Worm (Caenorhabditis elegans): Measurements from ENCODE around the gene C16C8.19.
"Not testable (repeated sequence)": the region's sequence is repeated elsewhere in the genome, so short reads cannot be mapped to it uniquely, and the experiment has no call there.

C16C8.19 gene

ce11 chrII:3459199-3459598 lies 912 bp downstream of the C16C8.19 start:
- no peak for TF ChIP-seq ztf-11 (tag; optimal IDR thresholded peaks at IDR 0.05)
- no peak for TF ChIP-seq nhr-43 (tag; optimal IDR thresholded peaks at IDR 0.05; ENCODE audit: poor library complexity, severe bottlenecking)
- no peak for TF ChIP-seq ztf-4 (tag; optimal IDR thresholded peaks at IDR 0.05)
- no peak for TF ChIP-seq unc-39 (tag; optimal IDR thresholded peaks at IDR 0.05)
- TF ChIP-seq R02D3.7 (tag; optimal IDR thresholded peaks at IDR 0.05), result no peak
- no peak for TF ChIP-seq egl-5 (tag; optimal IDR thresholded peaks at IDR 0.05)
- no peak for TF ChIP-seq eor-1 (tag; optimal IDR thresholded peaks at IDR 0.05)
- no peak for TF ChIP-seq nhr-237 (tag; optimal IDR thresholded peaks at IDR 0.05)
- TF ChIP-seq ZK546.5 (tag; optimal IDR thresholded peaks at IDR 0.05), result no peak
- TF ChIP-seq nfya-1 (tag; optimal IDR thresholded peaks at IDR 0.05; ENCODE audit: insufficient read depth), result no peak
- TF ChIP-seq egl-27 (tag; optimal IDR thresholded peaks at IDR 0.05), result no peak
- no peak for TF ChIP-seq nhr-67 (tag; optimal IDR thresholded peaks at IDR 0.05)

- TF ChIP-seq nhr-25 (tag; optimal IDR thresholded peaks at IDR 0.05) (no peak), hmg-11 (tag; optimal IDR thresholded peaks at IDR 0.05) (no peak), nfya-1 (tag; optimal IDR thresholded peaks at IDR 0.05; ENCODE audit: insufficient read depth) (no peak), elt-3 (tag; optimal IDR thresholded peaks at IDR 0.05) (no peak), egl-27 (tag; optimal IDR thresholded peaks at IDR 0.05) (no peak), zag-1 (tag; optimal IDR thresholded peaks at IDR 0.05) (no peak), ceh-16 (tag; optimal IDR thresholded peaks at IDR 0.05) (no peak), R02D3.7 (tag; optimal IDR thresholded peaks at IDR 0.05) (no peak), egl-5 (tag; optimal IDR thresholded peaks at IDR 0.05) (no peak), nhr-76 (tag; optimal IDR thresholded peaks at IDR 0.05) (no peak), skn-1 (tag; optimal IDR thresholded peaks at IDR 0.05) (no peak)
Observed at ce11 chrII:3460048-3460447, 1.8 kb downstream of the C16C8.19 start, which contains the start of gene C16C8.7. C16C8.7 (minus strand) TSS chrII:3460148.

- no peak for TF ChIP-seq ceh-82 (tag; optimal IDR thresholded peaks at IDR 0.05)
- no peak for TF ChIP-seq fos-1 (tag; optimal IDR thresholded peaks at IDR 0.05)
- no peak for TF ChIP-seq egl-27 (tag; optimal IDR thresholded peaks at IDR 0.05)
- TF ChIP-seq elt-2 (tag; optimal IDR thresholded peaks at IDR 0.05), result no peak
- no peak for TF ChIP-seq pha-4 (tag; optimal IDR thresholded peaks at IDR 0.05)
- no peak for TF ChIP-seq eor-1 (tag; optimal IDR thresholded peaks at IDR 0.05)
- no peak for TF ChIP-seq ama-1 (optimal IDR thresholded peaks at IDR 0.05)
- TF ChIP-seq nhr-67 (tag; optimal IDR thresholded peaks at IDR 0.05), result no peak
- TF ChIP-seq jun-1 (tag; optimal IDR thresholded peaks at IDR 0.05), result no peak
- TF ChIP-seq nfya-1 (tag; optimal IDR thresholded peaks at IDR 0.05; ENCODE audit: insufficient read depth), result no peak
- no peak for TF ChIP-seq nhr-28 (tag; optimal IDR thresholded peaks at IDR 0.05)
- TF ChIP-seq nhr-43 (tag; optimal IDR thresholded peaks at IDR 0.05; ENCODE audit: poor library complexity, severe bottlenecking), result no peak
- TF ChIP-seq egl-5 (tag; optimal IDR thresholded peaks at IDR 0.05), result no peak
- TF ChIP-seq R02D3.7 (tag; optimal IDR thresholded peaks at IDR 0.05), result no peak
- no peak for TF ChIP-seq ceh-16 (tag; optimal IDR thresholded peaks at IDR 0.05)
- TF ChIP-seq sea-2 (GFP tag; optimal IDR thresholded peaks at IDR 0.05), result no peak
Observed at ce11 chrII:3461586-3461985, 3.3 kb downstream of the C16C8.19 start, which contains the start of gene C16C8.8. C16C8.8 (minus strand) TSS chrII:3461686.

- TF ChIP-seq nhr-12 (tag; optimal IDR thresholded peaks at IDR 0.05) (no peak), eor-1 (tag; optimal IDR thresholded peaks at IDR 0.05) (no peak), fkh-10 (GFP tag; optimal IDR thresholded peaks at IDR 0.05) (no peak), R02D3.7 (tag; optimal IDR thresholded peaks at IDR 0.05) (no peak), nhr-237 (tag; optimal IDR thresholded peaks at IDR 0.05) (no peak), daf-12 (tag; optimal IDR thresholded peaks at IDR 0.05) (no peak), ceh-16 (tag; optimal IDR thresholded peaks at IDR 0.05) (no peak), elt-2 (tag; optimal IDR thresholded peaks at IDR 0.05) (no peak), fkh-2 (tag; optimal IDR thresholded peaks at IDR 0.05) (no peak), nhr-25 (tag; optimal IDR thresholded peaks at IDR 0.05) (no peak), fos-1 (tag; optimal IDR thresholded peaks at IDR 0.05) (no peak), lin-39 (tag; optimal IDR thresholded peaks at IDR 0.05) (no peak), ztf-4 (tag; optimal IDR thresholded peaks at IDR 0.05) (no peak)
Observed at ce11 chrII:3463097-3463496, 4.8 kb downstream of the C16C8.19 start, which contains the start of gene C16C8.9. C16C8.9 (minus strand) TSS chrII:3463197.

- not testable (repeated sequence) for TF ChIP-seq tbx-2, nhr-76, ceh-28 (tag; optimal IDR thresholded peaks at IDR 0.05)
Observed at ce11 chrII:3464580-3464979, 6.3 kb downstream of the C16C8.19 start, which contains the start of gene C16C8.10. C16C8.10 (minus strand) TSS chrII:3464680.
